Worm (Caenorhabditis elegans) whole organism, L2 larva: ENCODE measurements around the gene H10D18.5.

Experiments
- C34F6.9 ChIP-seq: fragments of 150-350 bp; optimal IDR thresholded peaks from 2 replicates; lab custom pipeline; 2014; ENCODE audit warnings: missing biosample characterization, missing genetic modification characterization
- R02D3.7 ChIP-seq: fragments of 150-350 bp; optimal IDR thresholded peaks from 2 replicates; lab custom pipeline; 2014; ENCODE audit warnings: missing biosample characterization, missing genetic modification characterization
- Y55F3AM.14 ChIP-seq: fragments of 200-800 bp; sonication (Bioruptor generic); optimal IDR thresholded peaks from 2 replicates; lab custom pipeline; 2018; ENCODE audit warnings: mild to moderate bottlenecking, missing genetic modification characterization, missing compliant biosample characterization
- ZK546.5 ChIP-seq: sonication (generic microtip); optimal IDR thresholded peaks from 2 replicates; lab custom pipeline; 2017; ENCODE audit warnings: missing biosample characterization, missing genetic modification characterization
- aly-2 ChIP-seq: fragments of 150-350 bp; optimal IDR thresholded peaks from 2 replicates; lab custom pipeline; 2014; ENCODE audit warnings: missing biosample characterization, missing genetic modification characterization
- ama-1 ChIP-seq: fragments of 150-350 bp; optimal IDR thresholded peaks from 2 replicates; lab custom pipeline; 2018; ENCODE audit warnings: inconsistent platforms
- ceh-16 ChIP-seq: fragments of 150-350 bp; optimal IDR thresholded peaks from 2 replicates; lab custom pipeline; 2014; ENCODE audit warnings: missing biosample characterization, missing genetic modification characterization
- ceh-82 ChIP-seq: fragments of 150-350 bp; optimal IDR thresholded peaks from 2 replicates; lab custom pipeline; 2014; ENCODE audit warnings: missing biosample characterization, missing genetic modification characterization
- dmd-4 ChIP-seq: sonication (generic microtip); optimal IDR thresholded peaks from 2 replicates; lab custom pipeline; 2017; ENCODE audit warnings: missing biosample characterization, missing genetic modification characterization
- egl-27 ChIP-seq: sonication (generic microtip); optimal IDR thresholded peaks from 3 replicates; lab custom pipeline; 2017; ENCODE audit warnings: missing biosample characterization, missing genetic modification reagents, missing genetic modification characterization
- elt-1 ChIP-seq: fragments of 150-350 bp; optimal IDR thresholded peaks from 2 replicates; lab custom pipeline; 2014; ENCODE audit warnings: missing biosample characterization, missing genetic modification characterization
- fos-1 ChIP-seq: fragments of 150-350 bp; optimal IDR thresholded peaks from 2 replicates; lab custom pipeline; 2014; ENCODE audit warnings: missing biosample characterization, missing genetic modification characterization
- gmeb-1 ChIP-seq: fragments of 150-350 bp; optimal IDR thresholded peaks from 2 replicates; lab custom pipeline; 2014; ENCODE audit warnings: missing biosample characterization, missing genetic modification characterization
- lin-11 ChIP-seq: fragments of 150-350 bp; sonication (generic microtip); optimal IDR thresholded peaks from 2 replicates; lab custom pipeline; 2014; ENCODE audit warnings: missing biosample characterization, missing genetic modification characterization, inconsistent platforms, mixed read lengths
- lin-13 ChIP-seq: fragments of 150-350 bp; optimal IDR thresholded peaks from 2 replicates; lab custom pipeline; 2014; ENCODE audit warnings: missing biosample characterization, missing genetic modification reagents, missing genetic modification characterization
- lin-39 ChIP-seq: fragments of 150-350 bp; optimal IDR thresholded peaks from 2 replicates; lab custom pipeline; 2014; ENCODE audit warnings: missing biosample characterization, missing genetic modification reagents, missing genetic modification characterization
- lsy-2 ChIP-seq, 2 experiments: fragments of 150-350 bp in 1 of 2; sonication (generic microtip) in 1 of 2; optimal IDR thresholded peaks; 2 replicates each; lab custom pipeline; 2014 to 2017; ENCODE audit warnings: missing biosample characterization in 2 of 2, missing genetic modification characterization in 2 of 2
- mab-5 ChIP-seq: fragments of 150-350 bp; optimal IDR thresholded peaks from 2 replicates; lab custom pipeline; 2014; ENCODE audit warnings: missing biosample characterization, missing genetic modification characterization
- mbf-1 ChIP-seq: sonication (generic microtip); optimal IDR thresholded peaks from 2 replicates; lab custom pipeline; 2017; ENCODE audit warnings: missing biosample characterization, missing genetic modification characterization
- mdl-1 ChIP-seq, 2 experiments: fragments of 150-350 bp in 1 of 2; sonication (generic microtip) in 1 of 2; optimal IDR thresholded peaks; 2 replicates each; lab custom pipeline; 2017; ENCODE audit warnings: missing biosample characterization in 2 of 2, missing genetic modification characterization in 2 of 2
- nhr-12 ChIP-seq: fragments of 150-350 bp; optimal IDR thresholded peaks from 2 replicates; lab custom pipeline; 2014; ENCODE audit warnings: missing biosample characterization, missing genetic modification characterization
- nhr-129 ChIP-seq: fragments of 150-350 bp; optimal IDR thresholded peaks from 2 replicates; lab custom pipeline; 2014; ENCODE audit warnings: missing biosample characterization, missing genetic modification characterization
- nhr-21 ChIP-seq: fragments of 150-350 bp; optimal IDR thresholded peaks from 2 replicates; lab custom pipeline; 2014; ENCODE audit warnings: missing biosample characterization, missing genetic modification characterization
- nhr-23 ChIP-seq: fragments of 150-350 bp; optimal IDR thresholded peaks from 2 replicates; lab custom pipeline; 2014; ENCODE audit warnings: missing biosample characterization, missing genetic modification reagents, missing genetic modification characterization
- nhr-6 ChIP-seq: fragments of 150-350 bp; optimal IDR thresholded peaks from 2 replicates; lab custom pipeline; 2014; ENCODE audit warnings: missing biosample characterization, missing genetic modification characterization
- nhr-77 ChIP-seq: fragments of 150-350 bp; optimal IDR thresholded peaks from 2 replicates; lab custom pipeline; 2014; ENCODE audit warnings: missing biosample characterization, missing genetic modification characterization
- peb-1 ChIP-seq: fragments of 150-350 bp; optimal IDR thresholded peaks from 2 replicates; lab custom pipeline; 2014; ENCODE audit warnings: missing biosample characterization, missing genetic modification characterization
- sem-4 ChIP-seq: fragments of 150-350 bp; optimal IDR thresholded peaks from 2 replicates; lab custom pipeline; 2014; ENCODE audit warnings: missing biosample characterization, missing genetic modification reagents, missing genetic modification characterization
- skn-1 ChIP-seq: sonication (generic microtip); optimal IDR thresholded peaks from 2 replicates; lab custom pipeline; 2017; ENCODE audit warnings: missing biosample characterization, missing genetic modification characterization
- sma-3 ChIP-seq: sonication (generic microtip); optimal IDR thresholded peaks from 2 replicates; lab custom pipeline; 2016; ENCODE audit warnings: missing genetic modification reagents, missing genetic modification characterization, missing compliant biosample characterization
- sma-9 ChIP-seq, 2 experiments: fragments of 150-350 bp in 1 of 2; sonication (generic microtip) in 1 of 2; optimal IDR thresholded peaks; 2 replicates each; lab custom pipeline; 2014 to 2016; ENCODE audit warnings: missing genetic modification characterization in 2 of 2, mild to moderate bottlenecking in 1 of 2, missing biosample characterization in 1 of 2, missing compliant biosample characterization in 1 of 2, missing genetic modification reagents in 1 of 2, moderate library complexity in 1 of 2
- snpc-4 ChIP-seq: fragments of 150-350 bp; optimal IDR thresholded peaks from 2 replicates; lab custom pipeline; 2014; ENCODE audit warnings: missing biosample characterization, missing genetic modification characterization
- unc-39 ChIP-seq: fragments of 150-350 bp; optimal IDR thresholded peaks from 2 replicates; lab custom pipeline; 2014; ENCODE audit warnings: missing biosample characterization, missing genetic modification characterization
- unc-55 ChIP-seq: fragments of 150-350 bp; sonication (generic microtip); optimal IDR thresholded peaks from 3 replicates; lab custom pipeline; 2014; ENCODE audit warnings: missing biosample characterization, missing genetic modification reagents, missing genetic modification characterization
- ztf-1 ChIP-seq: fragments of 200-800 bp; sonication (Bioruptor generic); conservative IDR thresholded peaks from 2 replicates; pipeline ENCODE4 v1.3.6; 2022; ENCODE audit warnings: missing genetic modification characterization, missing compliant biosample characterization
- ztf-11 ChIP-seq: sonication (generic microtip); optimal IDR thresholded peaks from 2 replicates; lab custom pipeline; 2017; ENCODE audit warnings: missing biosample characterization, missing genetic modification characterization
- ztf-4 ChIP-seq: fragments of 150-350 bp; optimal IDR thresholded peaks from 2 replicates; lab custom pipeline; 2014; ENCODE audit warnings: missing biosample characterization, missing genetic modification characterization

The H10D18.5 gene

ce11 chrV:3805961-3806360, 25.6 kb downstream of the H10D18.5 start, which contains the start of gene srw-7:
srw-7 (plus strand) TSS chrV:3806261.
- no peak for TF ChIP-seq mdl-1 (tag; optimal IDR thresholded peaks at IDR 0.05; lab: Kevin White, UChicago)
- TF ChIP-seq, all 48 proteins: peak for 0

- TF ChIP-seq nhr-129 = peak; percentile 98
- no peak for TF ChIP-seq ceh-82 (tag; lab: Kevin White, UChicago)
- TF ChIP-seq fos-1 = peak; percentile 5
- no peak for TF ChIP-seq lsy-2 (tag; optimal IDR thresholded peaks at IDR 0.05; lab: Kevin White, UChicago)
These were observed 26.0 kb downstream of the H10D18.5 start, which contains the start of gene R08F11.4 for ce11 chrV:3805499-3805898. R08F11.4 (minus strand) TSS chrV:3805527.

ce11 chrV:3803343-3803742, 28.2 kb downstream of the H10D18.5 start, which contains the start of gene cyp-33C8:
cyp-33C8 (minus strand) TSS chrV:3803542.
- TF ChIP-seq mbf-1 (tag; lab: Kevin White, UChicago) (no peak), gmeb-1 (tag; lab: Kevin White, UChicago) (no peak), unc-55 (GFP tag; lab: Kevin White, UChicago) (peak; percentile 52), C34F6.9 (tag; lab: Kevin White, UChicago) (peak; percentile 49), sma-9 (GFP tag; optimal IDR thresholded peaks at IDR 0.05; lab: Kevin White, UChicago) (peak; percentile 71), sma-9 (tag; optimal IDR thresholded peaks at IDR 0.05; lab: Kevin White, UChicago) (no peak), ZK546.5 (tag; lab: Kevin White, UChicago) (no peak), fos-1 (peak; percentile 51), elt-1 (no peak), nhr-129 (peak; percentile 95)

- TF ChIP-seq aly-2 (tag; lab: Kevin White, UChicago) (no peak), ama-1 (lab: Kevin White, UChicago) (no peak), mbf-1 (tag; lab: Kevin White, UChicago) (no peak), nhr-21 (tag; lab: Kevin White, UChicago) (no peak), ceh-16 (tag; lab: Kevin White, UChicago) (no peak), unc-39 (tag; lab: Kevin White, UChicago) (no peak), egl-27 (tag; lab: Kevin White, UChicago) (no peak), R02D3.7 (no peak), lin-39 (tag; lab: Kevin White, UChicago) (no peak)
- TF ChIP-seq, all 48 proteins: peak for 0
These were observed 29.6 kb downstream of the H10D18.5 start for ce11 chrV:3801787-3802417.

ce11 chrV:3800378-3800777, 31.1 kb downstream of the H10D18.5 start, which contains the start of gene srt-30:
srt-30 (minus strand) TSS chrV:3800478.
- TF ChIP-seq elt-1 = no peak
- no peak for TF ChIP-seq ztf-11
- no peak for TF ChIP-seq peb-1
- TF ChIP-seq ztf-4 (tag; lab: Kevin White, UChicago) = no peak
- TF ChIP-seq nhr-12 (tag; lab: Kevin White, UChicago) = no peak
- no peak for TF ChIP-seq mab-5 (tag; lab: Kevin White, UChicago)
- TF ChIP-seq R02D3.7 = no peak
- TF ChIP-seq nhr-77 (tag; lab: Kevin White, UChicago) = no peak
- no peak for TF ChIP-seq nhr-21 (tag; lab: Kevin White, UChicago)
- no peak for TF ChIP-seq skn-1 (tag; lab: Kevin White, UChicago)
- TF ChIP-seq lin-11 (tag; lab: Kevin White, UChicago) = no peak
- no peak for TF ChIP-seq sem-4
- no peak for TF ChIP-seq lin-13
- no peak for TF ChIP-seq fos-1

ce11 chrV:3799737-3800136, 31.8 kb downstream of the H10D18.5 start:
- TF ChIP-seq gmeb-1 (tag; lab: Kevin White, UChicago) (no peak), Y55F3AM.14 (no peak), dmd-4 (tag; lab: Kevin White, UChicago) (no peak), ztf-1 (GFP tag; lab: Robert Waterston, UW) (no peak), nhr-129 (no peak), ztf-11 (no peak), sma-3 (GFP tag; lab: Kevin White, UChicago) (no peak), ceh-82 (tag; lab: Kevin White, UChicago) (no peak), snpc-4 (tag; lab: Kevin White, UChicago) (no peak), C34F6.9 (tag; lab: Kevin White, UChicago) (no peak), lin-39 (tag; lab: Kevin White, UChicago) (no peak), nhr-6 (tag; lab: Kevin White, UChicago) (no peak), skn-1 (tag; lab: Kevin White, UChicago) (no peak), nhr-23 (tag; lab: Kevin White, UChicago) (no peak)
